Worm (Caenorhabditis elegans) whole organism, late embryonic: ENCODE measurements around the gene aman-1.

Source experiments
- C08G9.2 ChIP-seq: sonication (generic microtip); optimal IDR thresholded peaks from 2 replicates; lab custom pipeline; 2016; ENCODE audit warnings: mild to moderate bottlenecking, missing genetic modification characterization, moderate library complexity, missing compliant biosample characterization
- C38D4.7 ChIP-seq: fragments of 200-800 bp; sonication (Bioruptor generic); optimal IDR thresholded peaks from 2 replicates; lab custom pipeline; 2018; ENCODE audit warnings: mild to moderate bottlenecking, missing genetic modification characterization, moderate library complexity, missing compliant biosample characterization
- K02D7.2 ChIP-seq: sonication (generic microtip); optimal IDR thresholded peaks from 2 replicates; lab custom pipeline; 2017; ENCODE audit warnings: mild to moderate bottlenecking, missing genetic modification characterization, missing compliant biosample characterization
- K09A11.1 ChIP-seq: sonication (generic microtip); optimal IDR thresholded peaks from 2 replicates; lab custom pipeline; 2017; ENCODE audit warnings: antibody characterized with exemption, mild to moderate bottlenecking, missing genetic modification characterization, missing compliant biosample characterization; ENCODE audit not compliant: insufficient read depth
- T23F11.4 ChIP-seq: fragments of 200-800 bp; sonication (Bioruptor generic); optimal IDR thresholded peaks from 2 replicates; lab custom pipeline; 2018; ENCODE audit warnings: mild to moderate bottlenecking, missing genetic modification characterization, missing compliant biosample characterization
- ahr-1 ChIP-seq: sonication (generic microtip); optimal IDR thresholded peaks from 2 replicates; lab custom pipeline; 2016; ENCODE audit warnings: missing genetic modification characterization, missing compliant biosample characterization
- ceh-18 ChIP-seq: sonication (generic microtip); optimal IDR thresholded peaks from 2 replicates; lab custom pipeline; 2016; ENCODE audit warnings: missing genetic modification characterization, missing compliant biosample characterization
- ceh-19 ChIP-seq: fragments of 200-800 bp; sonication (Bioruptor generic); optimal IDR thresholded peaks from 2 replicates; lab custom pipeline; 2018; ENCODE audit warnings: mild to moderate bottlenecking, missing genetic modification characterization, missing compliant biosample characterization
- ceh-30 ChIP-seq: fragments of 150-350 bp; optimal IDR thresholded peaks from 2 replicates; lab custom pipeline; 2014; ENCODE audit warnings: missing biosample characterization, missing genetic modification characterization
- ceh-31 ChIP-seq: sonication (generic microtip); optimal IDR thresholded peaks from 2 replicates; lab custom pipeline; 2016; ENCODE audit warnings: missing genetic modification characterization, missing compliant biosample characterization
- ceh-34 ChIP-seq: sonication (generic microtip); optimal IDR thresholded peaks from 2 replicates; lab custom pipeline; 2016; ENCODE audit warnings: mild to moderate bottlenecking, missing genetic modification characterization, missing compliant biosample characterization
- ceh-45 ChIP-seq: fragments of 200-800 bp; sonication (Bioruptor generic); IDR thresholded peaks from 2 replicates; pipeline ENCODE4 v1.3.6; 2022; ENCODE audit warnings: missing genetic modification reagents, missing genetic modification characterization, missing compliant biosample characterization
- ceh-48 ChIP-seq: sonication (generic microtip); optimal IDR thresholded peaks from 2 replicates; lab custom pipeline; 2016; ENCODE audit warnings: missing genetic modification characterization, inconsistent platforms, missing compliant biosample characterization
- ceh-9 ChIP-seq: sonication (generic microtip); optimal IDR thresholded peaks from 2 replicates; lab custom pipeline; 2016; ENCODE audit warnings: mild to moderate bottlenecking, missing genetic modification characterization, inconsistent platforms, missing compliant biosample characterization
- dve-1 ChIP-seq: sonication (generic microtip); optimal IDR thresholded peaks from 2 replicates; lab custom pipeline; 2017; ENCODE audit warnings: antibody characterized with exemption, mild to moderate bottlenecking, missing genetic modification characterization, missing compliant biosample characterization
- elt-2 ChIP-seq: sonication (generic microtip); optimal IDR thresholded peaks from 2 replicates; lab custom pipeline; 2016; ENCODE audit warnings: missing genetic modification reagents, missing genetic modification characterization, missing compliant biosample characterization
- ets-4 ChIP-seq: sonication (generic microtip); optimal IDR thresholded peaks from 2 replicates; lab custom pipeline; 2016; ENCODE audit warnings: missing genetic modification characterization, missing compliant biosample characterization
- fax-1 ChIP-seq: sonication (generic microtip); optimal IDR thresholded peaks from 2 replicates; lab custom pipeline; 2016; ENCODE audit warnings: missing genotype, missing genetic modification characterization, missing compliant biosample characterization
- hlh-13 ChIP-seq: fragments of 200-800 bp; sonication (Bioruptor generic); optimal IDR thresholded peaks from 2 replicates; lab custom pipeline; 2018; ENCODE audit warnings: mild to moderate bottlenecking, missing genetic modification characterization, missing compliant biosample characterization
- hlh-15 ChIP-seq: sonication (generic microtip); optimal IDR thresholded peaks from 2 replicates; lab custom pipeline; 2016; ENCODE audit warnings: missing genetic modification characterization, missing compliant biosample characterization
- lin-11 ChIP-seq: fragments of 200-800 bp; sonication (Bioruptor generic); optimal IDR thresholded peaks from 2 replicates; lab custom pipeline; 2018; ENCODE audit warnings: mild to moderate bottlenecking, missing genetic modification characterization, missing compliant biosample characterization
- madf-2 ChIP-seq: sonication (generic microtip); optimal IDR thresholded peaks from 2 replicates; lab custom pipeline; 2017; ENCODE audit warnings: missing genetic modification characterization, missing compliant biosample characterization
- nfya-1 ChIP-seq: sonication (generic microtip); optimal IDR thresholded peaks from 2 replicates; lab custom pipeline; 2017; ENCODE audit warnings: missing genetic modification characterization, mild to moderate bottlenecking, missing compliant biosample characterization, antibody characterized with exemption, moderate library complexity
- nhr-232 ChIP-seq: sonication (generic microtip); optimal IDR thresholded peaks from 2 replicates; lab custom pipeline; 2016; ENCODE audit warnings: missing genetic modification characterization, missing compliant biosample characterization
- odd-2 ChIP-seq: sonication (generic microtip); optimal IDR thresholded peaks from 2 replicates; lab custom pipeline; 2017; ENCODE audit warnings: antibody characterized with exemption, mild to moderate bottlenecking, missing genetic modification characterization, missing compliant biosample characterization
- pag-3 ChIP-seq: sonication (generic microtip); optimal IDR thresholded peaks from 2 replicates; lab custom pipeline; 2016; ENCODE audit warnings: missing compliant biosample characterization, missing genetic modification characterization, borderline replicate concordance
- pha-2 ChIP-seq: sonication (generic microtip); optimal IDR thresholded peaks from 2 replicates; lab custom pipeline; 2017; ENCODE audit warnings: mild to moderate bottlenecking, missing genetic modification characterization, missing compliant biosample characterization
- pqm-1 ChIP-seq: sonication (generic microtip); optimal IDR thresholded peaks from 2 replicates; lab custom pipeline; 2016; ENCODE audit warnings: missing genetic modification characterization, missing compliant biosample characterization
- ref-2 ChIP-seq: sonication (generic microtip); optimal IDR thresholded peaks from 2 replicates; lab custom pipeline; 2016; ENCODE audit warnings: missing genetic modification characterization, missing compliant biosample characterization
- sox-2 ChIP-seq: fragments of 200-800 bp; sonication (Bioruptor generic); IDR thresholded peaks from 2 replicates; pipeline ENCODE4 v1.3.6; 2022; ENCODE audit warnings: missing genetic modification reagents, missing genetic modification characterization, missing compliant biosample characterization
- tbx-2 ChIP-seq: sonication (generic microtip); optimal IDR thresholded peaks from 2 replicates; lab custom pipeline; 2016; ENCODE audit warnings: missing genetic modification characterization, missing compliant biosample characterization
- unc-42 ChIP-seq: sonication (generic microtip); optimal IDR thresholded peaks from 2 replicates; lab custom pipeline; 2016; ENCODE audit warnings: missing genotype, missing genetic modification characterization, missing compliant biosample characterization
- unc-55 ChIP-seq: sonication (generic microtip); optimal IDR thresholded peaks from 2 replicates; lab custom pipeline; 2017; ENCODE audit warnings: missing biosample characterization, missing genetic modification reagents, missing genetic modification characterization
- unc-86 ChIP-seq: sonication (generic microtip); optimal IDR thresholded peaks from 2 replicates; lab custom pipeline; 2016; ENCODE audit warnings: missing genetic modification characterization, missing compliant biosample characterization

The aman-1 gene

DNA sequence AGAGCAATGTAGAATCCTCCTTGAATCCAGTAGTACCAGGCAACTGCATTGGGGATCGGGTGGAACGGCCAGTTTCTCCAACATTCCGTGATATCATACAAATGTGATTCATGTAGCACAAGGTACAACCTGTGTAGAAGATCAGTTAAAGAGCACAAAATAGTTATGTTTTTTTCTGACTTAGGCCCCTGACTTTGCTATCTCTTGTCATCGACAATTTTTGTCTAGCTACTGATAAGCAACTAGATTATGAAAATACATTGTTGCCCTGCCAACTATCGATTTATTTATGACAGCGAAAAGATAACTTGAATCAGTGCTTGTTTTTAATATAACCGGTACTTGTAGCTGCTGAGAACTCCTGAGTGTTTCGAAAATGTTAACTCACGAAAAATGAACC is 34.6 kb upstream of the aman-1 start:
- TF ChIP-seq nhr-232 (no peak), ceh-31 (tag; lab: Kevin White, UChicago) (no peak), elt-2 (tag; lab: Kevin White, UChicago) (peak; percentile 83), dve-1 (tag; lab: Kevin White, UChicago) (no peak), ceh-19 (GFP tag; lab: Kevin White, UChicago) (no peak), ceh-48 (no peak)

DNA sequence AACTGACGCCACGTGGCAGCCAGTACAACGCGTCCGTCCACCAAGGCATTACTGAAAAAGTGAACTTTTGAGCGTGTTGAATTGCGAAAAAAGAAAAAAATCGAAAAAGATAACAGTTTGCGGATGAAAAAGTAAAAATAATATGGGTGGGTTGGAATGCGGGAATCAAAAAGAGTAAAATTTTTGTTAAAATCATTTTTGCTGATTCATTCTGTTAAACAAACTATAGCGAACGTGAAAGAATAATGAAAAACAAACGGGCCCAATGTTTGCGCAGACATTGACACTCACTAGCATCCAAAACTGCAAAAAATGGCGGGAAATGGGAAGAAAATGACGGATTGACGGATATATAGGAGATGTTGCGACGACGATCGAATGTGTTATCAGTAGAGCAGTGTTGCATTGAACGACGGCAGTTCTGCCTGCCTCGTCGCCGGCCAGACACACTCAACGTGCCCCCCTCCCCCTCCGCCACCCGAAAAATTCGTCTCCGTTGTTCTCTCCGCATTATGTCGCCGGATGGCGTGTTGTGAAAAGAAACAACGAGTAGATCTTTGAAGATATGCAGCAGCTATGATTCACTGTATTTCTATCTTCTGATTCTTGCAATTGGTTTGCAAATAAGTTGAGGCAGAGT is 33.4 kb upstream of the aman-1 start, which contains the start of gene hyl-2:
TSS of gene hyl-2 (minus strand) at position 51 of the 640 bp plus-strand sequence.
- TF ChIP-seq ceh-18 (tag; lab: Kevin White, UChicago) (peak; percentile 14), nfya-1 (tag; lab: Kevin White, UChicago) (peak; percentile 18), unc-42 (tag; lab: Kevin White, UChicago) (peak; percentile 33), ceh-31 (tag; lab: Kevin White, UChicago) (peak; percentile 35), C38D4.7 (no peak)

DNA sequence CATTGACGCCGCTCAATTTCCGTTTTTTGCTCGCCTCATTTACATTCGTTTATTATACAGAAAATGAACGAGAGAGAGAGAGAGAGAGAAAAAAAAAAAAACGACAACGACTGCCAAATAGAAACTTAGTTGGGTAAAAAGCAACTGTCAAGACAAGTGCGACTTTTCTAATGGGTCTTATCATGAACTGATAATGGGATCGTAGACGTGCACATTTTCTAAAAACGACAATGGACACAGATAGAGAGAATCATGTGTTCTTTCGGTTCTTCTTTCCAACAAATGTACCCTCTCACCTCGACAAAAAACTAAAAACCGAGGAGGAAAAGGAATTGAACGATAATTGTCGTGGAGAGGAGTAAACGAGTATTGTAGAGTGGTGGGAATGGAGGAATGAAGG is 32.8 kb upstream of the aman-1 start:
- no peak for TF ChIP-seq odd-2 (tag; lab: Kevin White, UChicago)
- TF ChIP-seq elt-2 (tag; lab: Kevin White, UChicago) = peak; percentile 37

ce11 chrX:4704877-4705276 is 28.0 kb upstream of the aman-1 start, which contains the start of gene aqp-8:
TSS of gene aqp-8 (minus strand) at chrX:4704977.
- TF ChIP-seq fax-1 (tag; lab: Kevin White, UChicago) (no peak), madf-2 (tag; lab: Kevin White, UChicago) (no peak), unc-42 (tag; lab: Kevin White, UChicago) (no peak), K09A11.1 (no peak), ceh-30 (no peak), pag-3 (tag; lab: Kevin White, UChicago) (no peak), tbx-2 (tag; lab: Kevin White, UChicago) (no peak), ceh-9 (tag; lab: Kevin White, UChicago) (no peak), ets-4 (tag; lab: Kevin White, UChicago) (no peak), K02D7.2 (tag; lab: Kevin White, UChicago) (no peak), hlh-15 (no peak)

- TF ChIP-seq ref-2 (tag; lab: Kevin White, UChicago) (no peak), pqm-1 (tag; lab: Kevin White, UChicago) (no peak), hlh-13 (GFP tag; lab: Kevin White, UChicago) (no peak), ahr-1 (tag; lab: Kevin White, UChicago) (no peak), unc-86 (tag; lab: Kevin White, UChicago) (no peak), sox-2 (no peak), lin-11 (no peak), ceh-34 (tag; lab: Kevin White, UChicago) (no peak)
Observed at ce11 chrX:4705666-4706065, 27.2 kb upstream of the aman-1 start.

- TF ChIP-seq C08G9.2 (tag; lab: Kevin White, UChicago) (no peak), ceh-45 (GFP tag; lab: Robert Waterston, UW) (no peak), madf-2 (tag; lab: Kevin White, UChicago) (no peak), ceh-48 (peak; percentile 59), tbx-2 (tag; lab: Kevin White, UChicago) (peak; percentile 45), elt-2 (tag; lab: Kevin White, UChicago) (peak; percentile 46), sox-2 (no peak), T23F11.4 (no peak), unc-42 (tag; lab: Kevin White, UChicago) (peak; percentile 84), dve-1 (tag; lab: Kevin White, UChicago) (peak; percentile 40), nfya-1 (tag; lab: Kevin White, UChicago) (peak; percentile 36), pha-2 (peak; percentile 34), ceh-31 (tag; lab: Kevin White, UChicago) (peak; percentile 0), unc-55 (GFP tag; lab: Kevin White, UChicago) (peak; percentile 93)
Observed at ce11 chrX:4706755-4707226, 26.1 kb upstream of the aman-1 start, which contains the start of gene dhhc-10. TSS of gene dhhc-10 (plus strand) at chrX:4707176.
